Worm (Caenorhabditis elegans) whole organism, mixed stage, embryonic: ENCODE measurements around the gene semi-1.

ENCODE experiments used
- bed-3 ChIP-seq: fragments of 200-800 bp; sonication (Bioruptor generic); optimal IDR thresholded peaks from 3 replicates; lab custom pipeline; 2018; ENCODE audit warnings: mild to moderate bottlenecking, missing genetic modification characterization, moderate library complexity, missing compliant biosample characterization
- blmp-1 ChIP-seq: fragments of 150-350 bp; optimal IDR thresholded peaks from 2 replicates; lab custom pipeline; 2014; ENCODE audit warnings: missing biosample characterization, missing genetic modification characterization
- drap-1 ChIP-seq: fragments of 200-800 bp; sonication (Bioruptor generic); optimal IDR thresholded peaks from 3 replicates; lab custom pipeline; 2018; ENCODE audit warnings: mild to moderate bottlenecking, missing genetic modification characterization, missing compliant biosample characterization
- elt-1 ChIP-seq: sonication (generic microtip); optimal IDR thresholded peaks from 2 replicates; lab custom pipeline; 2017; ENCODE audit warnings: missing genetic modification characterization, mild to moderate bottlenecking, missing compliant biosample characterization, antibody characterized with exemption, moderate library complexity, borderline replicate concordance; ENCODE audit not compliant: insufficient read depth
- elt-3 ChIP-seq: fragments of 150-350 bp; optimal IDR thresholded peaks from 2 replicates; lab custom pipeline; 2014; ENCODE audit warnings: missing biosample characterization, missing genetic modification characterization
- lin-13 ChIP-seq: fragments of 150-350 bp; optimal IDR thresholded peaks from 2 replicates; lab custom pipeline; 2014; ENCODE audit warnings: missing biosample characterization, missing genetic modification characterization
- lsy-2 ChIP-seq: fragments of 150-350 bp; optimal IDR thresholded peaks from 2 replicates; lab custom pipeline; 2014; ENCODE audit warnings: missing biosample characterization, missing genetic modification characterization
- mab-5 ChIP-seq: fragments of 150-350 bp; optimal IDR thresholded peaks from 2 replicates; lab custom pipeline; 2014; ENCODE audit warnings: missing biosample characterization, missing genetic modification characterization
- mep-1 ChIP-seq: fragments of 150-350 bp; optimal IDR thresholded peaks from 2 replicates; lab custom pipeline; 2017; ENCODE audit warnings: missing biosample characterization, missing genetic modification reagents, missing genetic modification characterization, inconsistent platforms
- nhr-12 ChIP-seq: fragments of 150-350 bp; optimal IDR thresholded peaks from 2 replicates; lab custom pipeline; 2014; ENCODE audit warnings: missing biosample characterization, missing genetic modification characterization
- nhr-237 ChIP-seq: fragments of 150-350 bp; optimal IDR thresholded peaks from 2 replicates; lab custom pipeline; 2014; ENCODE audit warnings: missing biosample characterization, missing genetic modification characterization
- pha-4 ChIP-seq: fragments of 150-350 bp; optimal IDR thresholded peaks from 2 replicates; lab custom pipeline; 2018; ENCODE audit warnings: missing biosample characterization, missing genetic modification reagents, missing genetic modification characterization
- unc-62 ChIP-seq: fragments of 150-350 bp; optimal IDR thresholded peaks from 2 replicates; lab custom pipeline; 2014; ENCODE audit warnings: missing biosample characterization, missing genetic modification reagents, missing genetic modification characterization

- TF ChIP-seq mab-5 (no peak), elt-3 (tag; lab: Kevin White, UChicago) (no peak), bed-3 (GFP tag; lab: Kevin White, UChicago) (no peak), mep-1 (no peak), lin-13 (tag; lab: Kevin White, UChicago) (no peak), elt-1 (tag; lab: Kevin White, UChicago) (no peak), pha-4 (no peak), nhr-12 (no peak), drap-1 (GFP tag; lab: Kevin White, UChicago) (no peak), unc-62 (no peak), lsy-2 (tag; lab: Kevin White, UChicago) (no peak), nhr-237 (tag; lab: Kevin White, UChicago) (no peak), blmp-1 (no peak)
Measured at ce11 chrV:13479766-13480165, 35.2 kb downstream of the semi-1 start, which contains the start of gene T10G3.2.
